Worm (Caenorhabditis elegans): ENCODE data around the gene srv-2.

DNA sequence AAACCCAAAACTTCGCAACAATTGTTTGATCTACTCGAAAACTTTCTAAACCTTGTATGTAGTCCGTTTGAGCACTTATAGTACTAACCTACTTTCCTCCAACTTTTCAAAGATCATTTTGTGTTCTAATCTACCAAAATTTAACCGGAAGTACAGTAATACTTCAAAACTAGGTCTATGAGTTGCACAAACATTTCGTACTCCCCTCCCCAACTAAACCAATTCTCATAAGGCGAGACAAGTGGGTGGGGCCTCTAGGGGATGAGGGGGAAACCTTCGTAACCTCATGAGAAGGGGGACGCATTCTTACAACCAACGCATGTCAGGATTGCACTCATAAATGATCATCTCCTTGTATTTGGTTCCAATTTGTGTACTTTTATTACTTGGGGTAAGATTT, 19.9 kb upstream of the srv-2 start, which contains the start of gene cutl-9:
- TF ChIP-seq W03F9.2 (tag; optimal IDR thresholded peaks at IDR 0.05), result no peak
- TF ChIP-seq dao-5 (tag; optimal IDR thresholded peaks at IDR 0.05), result no peak
- no peak for TF ChIP-seq him-1 (tag; optimal IDR thresholded peaks at IDR 0.05)

Measured in whole organism, L4/young adult.